Fruit fly (Drosophila melanogaster) whole organism, embryonic: ENCODE results near the gene scaf6.
A peak's percentile ranks its signal among the peaks of the same experiment; 100 is the strongest.

Source experiments
- Blimp-1 ChIP-seq: fragments of 200-800 bp; sonication (Bioruptor generic); optimal IDR thresholded peaks from 3 replicates; lab custom pipeline; 2018; ENCODE audit warnings: missing biosample characterization, missing genetic modification characterization, mild to moderate bottlenecking, moderate library complexity, missing genetic modification reagents
- CG12744 ChIP-seq: fragments of 200-800 bp; sonication (Bioruptor generic); optimal IDR thresholded peaks from 2 replicates; lab custom pipeline; 2016; ENCODE audit warnings: missing biosample characterization, missing genetic modification characterization
- CG3281 ChIP-seq: fragments of 200-800 bp; sonication (Bioruptor generic); optimal IDR thresholded peaks from 3 replicates; lab custom pipeline; 2017; ENCODE audit warnings: missing biosample characterization, mild to moderate bottlenecking, missing genetic modification characterization
- CG43689 ChIP-seq: fragments of 200-800 bp; sonication (Bioruptor generic); IDR thresholded peaks from 2 replicates; pipeline ENCODE4 v1.3.6; 2022; ENCODE audit warnings: missing biosample characterization, missing genetic modification characterization
- CG7745 ChIP-seq: fragments of 200-800 bp; sonication (Bioruptor generic); optimal IDR thresholded peaks from 2 replicates; lab custom pipeline; 2018; ENCODE audit warnings: missing biosample characterization, mild to moderate bottlenecking, missing genetic modification characterization, moderate library complexity
- CrebB ChIP-seq: fragments of 200-800 bp; sonication (Bioruptor generic); optimal IDR thresholded peaks from 3 replicates; lab custom pipeline; 2018; ENCODE audit warnings: missing biosample characterization, mild to moderate bottlenecking, missing genetic modification characterization
- Elba2 ChIP-seq: fragments of 200-800 bp; sonication (Bioruptor generic); optimal IDR thresholded peaks from 3 replicates; lab custom pipeline; 2016; ENCODE audit warnings: missing biosample characterization, missing genetic modification characterization
- H15 ChIP-seq: fragments of 200-800 bp; sonication (Bioruptor generic); IDR thresholded peaks from 3 replicates; pipeline ENCODE4 v1.3.6; 2022; ENCODE audit warnings: missing biosample characterization, missing genetic modification characterization
- Oaz ChIP-seq: fragments of 200-800 bp; sonication (Bioruptor generic); IDR thresholded peaks from 2 replicates; pipeline ENCODE4 v1.3.6; 2022; ENCODE audit warnings: missing biosample characterization, missing genetic modification characterization
- Usf ChIP-seq: fragments of 200-800 bp; sonication (Bioruptor generic); optimal IDR thresholded peaks from 2 replicates; lab custom pipeline; 2017; ENCODE audit warnings: missing genotype, missing biosample characterization, missing genetic modification characterization
- cg ChIP-seq: fragments of 200-800 bp; sonication (Bioruptor generic); optimal IDR thresholded peaks from 3 replicates; lab custom pipeline; 2019; ENCODE audit warnings: missing biosample characterization, mild to moderate bottlenecking, missing genetic modification characterization, moderate library complexity
- dmrt11E ChIP-seq: fragments of 200-800 bp; sonication (Bioruptor generic); optimal IDR thresholded peaks from 3 replicates; lab custom pipeline; 2018; ENCODE audit warnings: missing biosample characterization, mild to moderate bottlenecking, missing genetic modification characterization, moderate library complexity
- hb ChIP-seq: fragments of 200-800 bp; sonication (Bioruptor generic); IDR thresholded peaks from 3 replicates; pipeline ENCODE4 v1.3.6; 2022; ENCODE audit warnings: missing biosample characterization, missing genetic modification characterization; ENCODE audit not compliant: partially characterized antibody
- jumu ChIP-seq: fragments of 200-800 bp; sonication (Bioruptor generic); optimal IDR thresholded peaks from 3 replicates; lab custom pipeline; 2016; ENCODE audit warnings: missing biosample characterization, missing genetic modification characterization
- pan ChIP-seq, 4 experiments: fragments of >200 bp in 3 of 4; fragments of 200-800 bp in 1 of 4; sonication (Bioruptor generic) in 1 of 4; optimal IDR thresholded peaks in 3 of 4; IDR thresholded peaks in 1 of 4; 2 replicates each; pipeline versions ENCODE4 v1.3.6 to Lab custom; 2017 to 2022; ENCODE audit warnings: missing biosample characterization in 2 of 4, missing genetic modification characterization in 2 of 4, mixed read lengths in 1 of 4
- pum ChIP-seq: fragments of 200-800 bp; sonication (Bioruptor generic); optimal IDR thresholded peaks from 2 replicates; lab custom pipeline; 2016; ENCODE audit warnings: missing biosample characterization, missing genetic modification characterization

scaf6 gene

DNA sequence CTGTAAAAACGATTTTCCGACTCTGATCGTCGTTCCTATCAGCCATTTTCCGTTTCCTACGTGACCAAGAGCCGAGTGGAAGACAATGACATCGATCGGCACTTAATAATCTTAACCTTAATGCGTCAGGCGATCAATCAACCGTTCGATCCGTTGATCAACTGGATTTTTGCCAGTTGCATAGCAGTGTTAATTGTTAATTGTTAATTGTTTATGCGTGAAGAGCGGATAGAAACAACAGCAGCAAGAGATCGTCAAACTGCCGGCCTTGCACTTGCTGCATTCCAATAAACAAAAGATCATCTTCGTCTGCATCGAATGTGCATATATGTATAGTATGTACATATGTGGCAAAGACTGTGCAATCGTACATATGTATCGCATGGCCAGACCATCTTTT, 53.8 kb downstream of the scaf6 start:
- TF ChIP-seq CG12744 (GFP tag; lab: Kevin White, UChicago) (no peak), cg (GFP tag; lab: Kevin White, UChicago) (no peak), CrebB (tag; lab: Kevin White, UChicago) (no peak), jumu (GFP tag; lab: Kevin White, UChicago) (no peak), Oaz (GFP tag; lab: Robert Waterston, UW) (no peak), CG3281 (GFP tag; lab: Kevin White, UChicago) (no peak), dmrt11E (no peak), Elba2 (no peak), Usf (GFP tag; lab: Kevin White, UChicago) (no peak), Blimp-1 (no peak), CG7745 (tag; lab: Kevin White, UChicago) (no peak), hb (GFP tag; lab: Robert Waterston, UW) (no peak), CG43689 (GFP tag; lab: Robert Waterston, UW) (no peak), H15 (no peak)

DNA sequence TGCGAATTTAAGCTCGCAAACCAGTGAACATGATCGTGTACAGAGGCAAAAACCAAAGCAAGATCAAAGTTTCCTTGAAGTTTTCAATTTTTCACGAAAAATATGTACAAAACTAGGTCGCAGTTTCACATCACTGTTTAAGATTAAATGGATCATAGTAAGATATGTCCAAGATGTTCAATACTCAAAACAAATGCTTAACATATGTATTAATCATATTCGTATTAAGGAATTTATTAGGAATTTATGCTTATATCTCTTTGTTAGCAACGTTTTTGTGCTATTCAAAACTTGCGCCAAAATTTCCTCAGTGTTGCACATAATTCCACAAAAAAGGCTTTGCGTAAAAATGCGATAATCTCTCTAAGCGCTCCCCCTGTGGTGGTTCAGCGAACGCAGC, 55.0 kb downstream of the scaf6 start:
- TF ChIP-seq pum (GFP tag; lab: Kevin White, UChicago) = no peak
- TF ChIP-seq pan (optimal IDR thresholded peaks at IDR 0.05; lab: Kevin White, UChicago) = no peak
- peak in 1 of 2 experiments; percentile 10 for TF ChIP-seq pan (GFP tag; optimal IDR thresholded peaks at IDR 0.05 in 1 of 2, IDR thresholded peaks at IDR 0.05 in 1 of 2)
